Fruit fly (Drosophila melanogaster) whole organism, embryonic: ENCODE data around the gene Sp1.

Experiments used
- Atf-2 ChIP-seq: fragments of 200-800 bp; sonication (Bioruptor generic); optimal IDR thresholded peaks from 2 replicates; lab custom pipeline; 2016; ENCODE audit warnings: missing biosample characterization, missing genetic modification characterization
- Atf3 ChIP-seq: fragments of 200-800 bp; sonication (Bioruptor generic); optimal IDR thresholded peaks from 3 replicates; lab custom pipeline; 2016; ENCODE audit warnings: missing biosample characterization, missing genetic modification characterization
- CG1024 ChIP-seq: fragments of 200-800 bp; sonication (Bioruptor generic); IDR thresholded peaks from 2 replicates; pipeline ENCODE4 v1.3.6; 2022; ENCODE audit warnings: missing biosample characterization, missing genetic modification characterization
- CG10979 ChIP-seq: fragments of 200-800 bp; sonication (Bioruptor generic); optimal IDR thresholded peaks from 2 replicates; lab custom pipeline; 2018; ENCODE audit warnings: missing biosample characterization, mild to moderate bottlenecking, missing genetic modification characterization, moderate library complexity
- CG12391 ChIP-seq: fragments of 200-800 bp; sonication (Bioruptor generic); optimal IDR thresholded peaks from 3 replicates; lab custom pipeline; 2018; ENCODE audit warnings: missing biosample characterization, mild to moderate bottlenecking, missing genetic modification characterization, moderate library complexity
- CG12942 ChIP-seq: fragments of 200-800 bp; sonication (Bioruptor generic); optimal IDR thresholded peaks from 3 replicates; lab custom pipeline; 2016; ENCODE audit warnings: missing biosample characterization, missing genetic modification characterization
- CG13287 ChIP-seq: fragments of 200-800 bp; sonication (Bioruptor generic); IDR thresholded peaks from 2 replicates; pipeline ENCODE4 v1.3.6; 2022; ENCODE audit warnings: missing biosample characterization, missing genetic modification characterization; ENCODE audit not compliant: partially characterized antibody
- CG13296 ChIP-seq: fragments of 200-800 bp; sonication (Bioruptor generic); optimal IDR thresholded peaks from 3 replicates; lab custom pipeline; 2018; ENCODE audit warnings: missing biosample characterization, mild to moderate bottlenecking, missing genetic modification characterization
- CG13775 ChIP-seq: fragments of 200-800 bp; sonication (Bioruptor generic); optimal IDR thresholded peaks from 3 replicates; lab custom pipeline; 2017; ENCODE audit warnings: missing biosample characterization, mild to moderate bottlenecking, missing genetic modification characterization
- CG14965 ChIP-seq: fragments of 200-800 bp; sonication (Bioruptor generic); optimal IDR thresholded peaks from 2 replicates; lab custom pipeline; 2016; ENCODE audit warnings: missing biosample characterization, missing genetic modification characterization, borderline replicate concordance
- CG1647 ChIP-seq: fragments of 200-800 bp; sonication (Bioruptor generic); optimal IDR thresholded peaks from 3 replicates; lab custom pipeline; 2016; ENCODE audit warnings: missing biosample characterization, missing genetic modification characterization
- CG2129 ChIP-seq: fragments of 200-800 bp; sonication (Bioruptor generic); IDR thresholded peaks from 2 replicates; pipeline ENCODE4 v1.3.6; 2022; ENCODE audit warnings: missing biosample characterization, missing genetic modification characterization; ENCODE audit not compliant: partially characterized antibody
- CG32532 ChIP-seq: fragments of 200-800 bp; sonication (Bioruptor generic); IDR thresholded peaks from 2 replicates; pipeline ENCODE4 v1.3.6; 2022; ENCODE audit warnings: missing biosample characterization, missing genetic modification characterization
- CG4328 ChIP-seq: fragments of 200-800 bp; sonication (Bioruptor generic); optimal IDR thresholded peaks from 3 replicates; lab custom pipeline; 2017; ENCODE audit warnings: missing biosample characterization, missing genetic modification reagents, missing genetic modification characterization
- CG4617 ChIP-seq: fragments of 200-800 bp; sonication (Bioruptor generic); optimal IDR thresholded peaks from 3 replicates; lab custom pipeline; 2016; ENCODE audit warnings: missing biosample characterization, missing genetic modification characterization, borderline replicate concordance
- CG6254 ChIP-seq: fragments of 200-800 bp; sonication (Bioruptor generic); optimal IDR thresholded peaks from 3 replicates; lab custom pipeline; 2017; ENCODE audit warnings: mild to moderate bottlenecking, missing biosample characterization, missing genetic modification reagents, missing genetic modification characterization
- CG7357 ChIP-seq: fragments of 200-800 bp; sonication (Bioruptor generic); IDR thresholded peaks from 3 replicates; pipeline ENCODE4 v1.3.6; 2022; ENCODE audit warnings: missing biosample characterization, missing genetic modification characterization
- CG9817 ChIP-seq: fragments of 200-800 bp; sonication (Bioruptor generic); optimal IDR thresholded peaks from 2 replicates; lab custom pipeline; 2018; ENCODE audit warnings: missing biosample characterization, mild to moderate bottlenecking, missing genetic modification characterization, moderate library complexity
- CkIIα-i1 ChIP-seq: fragments of 200-800 bp; sonication (Bioruptor generic); IDR thresholded peaks from 2 replicates; pipeline ENCODE4 v1.3.6; 2022; ENCODE audit warnings: missing biosample characterization, missing genetic modification characterization
- D ChIP-seq, 2 experiments: fragments of 200-800 bp in 1 of 2; fragments of >200 bp in 1 of 2; sonication (Bioruptor generic) in 1 of 2; optimal IDR thresholded peaks; 2 replicates in 1 of 2; 3 replicates in 1 of 2; lab custom pipeline; 2017; ENCODE audit warnings: mild to moderate bottlenecking in 1 of 2, missing biosample characterization in 1 of 2, missing genetic modification characterization in 1 of 2, missing genetic modification reagents in 1 of 2
- Dbx ChIP-seq: fragments of 200-800 bp; sonication (Bioruptor generic); IDR thresholded peaks from 3 replicates; pipeline ENCODE4 v1.3.6; 2022; ENCODE audit warnings: missing biosample characterization, missing genetic modification characterization
- Dip2 ChIP-seq: fragments of 200-800 bp; sonication (Bioruptor generic); IDR thresholded peaks from 2 replicates; pipeline ENCODE4 v1.3.6; 2022; ENCODE audit warnings: missing biosample characterization, missing genetic modification characterization
- Dll ChIP-seq: fragments of 200-800 bp; sonication (Bioruptor generic); IDR thresholded peaks from 4 replicates; pipeline ENCODE4 v1.3.6; 2022; ENCODE audit warnings: missing biosample characterization, missing genetic modification characterization; ENCODE audit not compliant: partially characterized antibody
- H15 ChIP-seq: fragments of 200-800 bp; sonication (Bioruptor generic); IDR thresholded peaks from 3 replicates; pipeline ENCODE4 v1.3.6; 2022; ENCODE audit warnings: missing biosample characterization, missing genetic modification characterization
- HLH54F ChIP-seq: fragments of 200-800 bp; sonication (Bioruptor generic); optimal IDR thresholded peaks from 3 replicates; lab custom pipeline; 2016; ENCODE audit warnings: missing biosample characterization, missing genetic modification characterization
- MTF-1 ChIP-seq: fragments of 200-800 bp; sonication (Bioruptor generic); optimal IDR thresholded peaks from 2 replicates; lab custom pipeline; 2018; ENCODE audit warnings: missing biosample characterization, mild to moderate bottlenecking, missing genetic modification characterization, borderline replicate concordance
- Nf-YB ChIP-seq: fragments of 200-800 bp; sonication (Bioruptor generic); optimal IDR thresholded peaks from 3 replicates; lab custom pipeline; 2019; ENCODE audit warnings: missing biosample characterization, mild to moderate bottlenecking, missing genetic modification characterization, moderate library complexity
- Scr ChIP-seq: fragments of 200-800 bp; sonication (Bioruptor generic); IDR thresholded peaks from 2 replicates; pipeline ENCODE4 v1.3.6; 2022; ENCODE audit warnings: missing biosample characterization, missing genetic modification characterization; ENCODE audit not compliant: partially characterized antibody
- TFAM ChIP-seq: fragments of 200-800 bp; sonication (Bioruptor generic); optimal IDR thresholded peaks from 2 replicates; lab custom pipeline; 2017; ENCODE audit warnings: missing biosample characterization, missing genetic modification characterization, inconsistent platforms
- chif ChIP-seq, 2 experiments: fragments of 200-800 bp; sonication (Bioruptor generic); optimal IDR thresholded peaks; 3 replicates each; lab custom pipeline; 2016; ENCODE audit warnings: missing biosample characterization in 2 of 2, missing genetic modification characterization in 2 of 2
- ci ChIP-seq: fragments of 200-800 bp; sonication (Bioruptor generic); IDR thresholded peaks from 3 replicates; pipeline ENCODE4 v1.3.6; 2022; ENCODE audit warnings: missing biosample characterization, missing genetic modification characterization
- dimm ChIP-seq: fragments of 200-800 bp; sonication (Bioruptor generic); IDR thresholded peaks from 2 replicates; pipeline ENCODE4 v1.3.6; 2022; ENCODE audit warnings: missing biosample characterization, missing genetic modification characterization
- ewg ChIP-seq: fragments of 200-800 bp; sonication (Bioruptor generic); optimal IDR thresholded peaks from 3 replicates; lab custom pipeline; 2017; ENCODE audit warnings: mild to moderate bottlenecking, missing biosample characterization, missing genetic modification reagents, missing genetic modification characterization
- fd64A ChIP-seq: fragments of 200-800 bp; sonication (Bioruptor generic); optimal IDR thresholded peaks from 3 replicates; lab custom pipeline; 2018; ENCODE audit warnings: missing biosample characterization, mild to moderate bottlenecking, missing genetic modification characterization
- fd96Cb ChIP-seq: fragments of 200-800 bp; sonication (Bioruptor generic); optimal IDR thresholded peaks from 2 replicates; lab custom pipeline; 2018; ENCODE audit warnings: missing biosample characterization, mild to moderate bottlenecking, missing genetic modification characterization, moderate library complexity
- gsb-n ChIP-seq: fragments of 200-800 bp; sonication (Bioruptor generic); optimal IDR thresholded peaks from 3 replicates; lab custom pipeline; 2018; ENCODE audit warnings: missing biosample characterization, mild to moderate bottlenecking, missing genetic modification characterization
- lab ChIP-seq: fragments of 200-800 bp; sonication (Bioruptor generic); optimal IDR thresholded peaks from 3 replicates; lab custom pipeline; 2017; ENCODE audit warnings: missing biosample characterization, missing genetic modification characterization, mild to moderate bottlenecking, moderate library complexity, missing genetic modification reagents
- lbe ChIP-seq: fragments of 200-800 bp; sonication (Bioruptor generic); optimal IDR thresholded peaks from 2 replicates; lab custom pipeline; 2016; ENCODE audit warnings: missing biosample characterization, mild to moderate bottlenecking, missing genetic modification characterization
- lmd ChIP-seq: fragments of 200-800 bp; sonication (Bioruptor generic); IDR thresholded peaks from 2 replicates; pipeline ENCODE4 v1.3.6; 2022; ENCODE audit warnings: missing biosample characterization, missing genetic modification characterization
- maf-S ChIP-seq: fragments of 200-800 bp; sonication (Bioruptor generic); optimal IDR thresholded peaks from 2 replicates; lab custom pipeline; 2016; ENCODE audit warnings: missing biosample characterization, missing genetic modification characterization
- oc ChIP-seq: fragments of 200-800 bp; sonication (Bioruptor generic); optimal IDR thresholded peaks from 2 replicates; lab custom pipeline; 2018; ENCODE audit warnings: missing biosample characterization, mild to moderate bottlenecking, missing genetic modification characterization, moderate library complexity
- pita ChIP-seq: fragments of 200-800 bp; sonication (Bioruptor generic); optimal IDR thresholded peaks from 2 replicates; lab custom pipeline; 2017; ENCODE audit warnings: missing biosample characterization, mild to moderate bottlenecking, missing genetic modification characterization
- psq ChIP-seq: fragments of 200-800 bp; sonication (Bioruptor generic); optimal IDR thresholded peaks from 2 replicates; lab custom pipeline; 2017; ENCODE audit warnings: missing biosample characterization, missing genetic modification characterization
- shn ChIP-seq: fragments of 200-800 bp; sonication (Bioruptor generic); optimal IDR thresholded peaks from 3 replicates; lab custom pipeline; 2016; ENCODE audit warnings: missing biosample characterization, missing genetic modification characterization
- sob ChIP-seq: fragments of 200-800 bp; sonication (Bioruptor generic); IDR thresholded peaks from 2 replicates; pipeline ENCODE4 v1.3.6; 2022; ENCODE audit warnings: missing biosample characterization, missing genetic modification characterization
- sr ChIP-seq: fragments of 200-800 bp; sonication (Bioruptor generic); IDR thresholded peaks from 3 replicates; pipeline ENCODE4 v1.3.6; 2022; ENCODE audit warnings: missing biosample characterization, missing genetic modification characterization
- tin ChIP-seq: fragments of 200-800 bp; sonication (Bioruptor generic); optimal IDR thresholded peaks from 3 replicates; lab custom pipeline; 2016; ENCODE audit warnings: missing biosample characterization, missing genetic modification characterization
- trem ChIP-seq: fragments of 200-800 bp; optimal IDR thresholded peaks from 3 replicates; lab custom pipeline; 2019; ENCODE audit warnings: missing biosample characterization, mild to moderate bottlenecking, missing genetic modification characterization, moderate library complexity
- wor ChIP-seq: fragments of 200-800 bp; sonication (Bioruptor generic); IDR thresholded peaks from 2 replicates; pipeline ENCODE4 v1.3.6; 2022; ENCODE audit warnings: missing biosample characterization, missing genetic modification characterization
- zf30C ChIP-seq: fragments of 200-800 bp; sonication (Bioruptor generic); optimal IDR thresholded peaks from 3 replicates; lab custom pipeline; 2018; ENCODE audit warnings: missing biosample characterization, mild to moderate bottlenecking, missing genetic modification characterization

Sp1 gene

dm6 chrX:9778545-9778944 lies 49.1 kb downstream of the Sp1 start, which contains the start of gene CG1354 (continued):
- TF ChIP-seq CG4617 (GFP tag; lab: Kevin White, UChicago) (peak; percentile 42), lab (GFP tag; lab: Kevin White, UChicago) (peak; percentile 69), oc (tag; lab: Kevin White, UChicago) (no peak), CG6254 (GFP tag; lab: Kevin White, UChicago) (no peak), tin (GFP tag; lab: Kevin White, UChicago) (peak; percentile 75), Atf3 (GFP tag; lab: Kevin White, UChicago) (peak; percentile 62), ewg (GFP tag; lab: Kevin White, UChicago) (peak; percentile 60), gsb-n (tag; lab: Kevin White, UChicago) (no peak), MTF-1 (GFP tag; lab: Kevin White, UChicago) (peak; percentile 20), CG13287 (GFP tag; lab: Robert Waterston, UW) (peak; percentile 48; the same call in 1 of the 2 replicates), pita (GFP tag; lab: Kevin White, UChicago) (no peak), maf-S (GFP tag; lab: Kevin White, UChicago) (peak; percentile 62), Dbx (GFP tag; lab: Robert Waterston, UW) (peak; percentile 91), D (optimal IDR thresholded peaks at IDR 0.05; lab: Kevin White, UChicago) (no peak), D (GFP tag; optimal IDR thresholded peaks at IDR 0.05; lab: Kevin White, UChicago) (peak; percentile 15), CG10979 (tag; lab: Kevin White, UChicago) (peak; percentile 38), zf30C (no peak), dimm (GFP tag; lab: Robert Waterston, UW) (no peak), H15 (GFP tag; lab: Robert Waterston, UW) (peak; percentile 68; the same call in 2 of the 3 replicates), Nf-YB (GFP tag; lab: Kevin White, UChicago) (peak; percentile 35), CG12942 (peak; percentile 57), ci (GFP tag; lab: Robert Waterston, UW) (peak; percentile 91), CG4328 (GFP tag; lab: Kevin White, UChicago) (peak; percentile 18), shn (GFP tag; lab: Kevin White, UChicago) (peak; percentile 32), sr (peak; percentile 27; the same call in 1 of the 3 replicates), CkIIα-i1 (GFP tag; lab: Robert Waterston, UW) (no peak), TFAM (no peak), trem (tag; lab: Kevin White, UChicago) (peak; percentile 65), wor (peak; percentile 38; the same call in 1 of the 2 replicates), Dll (GFP tag; lab: Robert Waterston, UW) (0 out of 4 replicates have a peak, but pooled peaks have one; percentile 19), CG32532 (GFP tag; lab: Robert Waterston, UW) (peak; percentile 92), Atf-2 (GFP tag; lab: Kevin White, UChicago) (peak; percentile 70), psq (no peak), CG1024 (GFP tag; lab: Robert Waterston, UW) (peak; percentile 71), CG1647 (GFP tag; lab: Kevin White, UChicago) (peak; percentile 42), chif (GFP tag; optimal IDR thresholded peaks at IDR 0.05; lab: Kevin White, UChicago) (peak; percentile 57 to 81), HLH54F (peak; percentile 50), CG13775 (GFP tag; lab: Kevin White, UChicago) (peak; percentile 49), fd64A (no peak), CG9817 (tag; lab: Kevin White, UChicago) (peak; percentile 61), CG2129 (GFP tag; lab: Robert Waterston, UW) (no peak), CG13296 (GFP tag; lab: Kevin White, UChicago) (no peak), fd96Cb (no peak), Dip2 (GFP tag; lab: Robert Waterston, UW) (no peak), CG14965 (GFP tag; lab: Kevin White, UChicago) (no peak), Scr (GFP tag; lab: Robert Waterston, UW) (no peak), CG12391 (tag; lab: Kevin White, UChicago) (peak; percentile 53), sob (peak; percentile 75), CG7357 (GFP tag; lab: Robert Waterston, UW) (no peak), lbe (GFP tag; lab: Kevin White, UChicago) (no peak), lmd (GFP tag; lab: Robert Waterston, UW) (peak; percentile 79)
